Fruit fly (Drosophila melanogaster): ENCODE data around the gene Qsox4.

DNA sequence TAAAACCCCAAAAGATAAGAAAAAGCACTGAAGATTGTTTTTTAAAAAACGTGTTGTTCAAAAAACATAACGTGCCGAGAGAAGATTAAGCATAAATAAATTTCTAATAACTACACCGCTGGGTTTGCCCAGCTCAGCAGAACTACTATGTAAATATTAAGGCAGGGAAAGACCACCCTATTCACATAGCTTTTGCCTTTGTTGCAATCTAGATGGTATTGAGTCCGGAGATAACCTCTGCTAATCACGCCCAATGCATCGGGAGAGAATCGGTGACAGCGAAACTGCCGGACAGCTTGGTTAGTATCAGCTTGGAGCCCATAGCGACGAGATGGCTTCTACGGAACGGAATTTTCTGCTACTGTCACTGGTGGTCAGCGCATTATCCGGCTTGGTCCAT lies 16.6 kb upstream of the Qsox4 start, which contains the start of gene SPE:
- TF ChIP-seq OdsH (GFP tag; optimal IDR thresholded peaks at IDR 0.05) (no peak), usp (GFP tag; optimal IDR thresholded peaks at IDR 0.05) (no peak), HLH106 (tag; optimal IDR thresholded peaks at IDR 0.05) (no peak), Hnf4 (GFP tag; optimal IDR thresholded peaks at IDR 0.05) (no peak), lola (GFP tag; optimal IDR thresholded peaks at IDR 0.05) (no peak), h (GFP tag; optimal IDR thresholded peaks at IDR 0.05) (no peak), fru (GFP tag; optimal IDR thresholded peaks at IDR 0.05) (no peak), sv (GFP tag; optimal IDR thresholded peaks at IDR 0.05) (no peak), Jra (GFP tag; optimal IDR thresholded peaks at IDR 0.05) (no peak), Abd-B (GFP tag; optimal IDR thresholded peaks at IDR 0.05) (no peak), N (GFP tag; optimal IDR thresholded peaks at IDR 0.05) (no peak)
